Worm (Caenorhabditis elegans): ENCODE results near the gene svh-5.
A peak's percentile ranks its signal among the peaks of the same experiment; 100 is the strongest.

Gene svh-5

ce11 chrX:15373415-15374048, 4.1 kb downstream of the svh-5 start (continued):
- TF ChIP-seq C34B4.2 (tag; optimal IDR thresholded peaks at IDR 0.05): no peak
- TF ChIP-seq unc-86 (tag; optimal IDR thresholded peaks at IDR 0.05): peak; percentile 24

- TF ChIP-seq egl-13 (tag; optimal IDR thresholded peaks at IDR 0.05) (no peak), efl-1 (optimal IDR thresholded peaks at IDR 0.05) (no peak), efl-1 (GFP tag; optimal IDR thresholded peaks at IDR 0.05 in 1 of 2) (peak in 1 of 2 experiments; percentile 68)
Measured at ce11 chrX:15372772-15373171, 4.9 kb downstream of the svh-5 start.

- TF ChIP-seq xbp-1 (tag; optimal IDR thresholded peaks at IDR 0.05): no peak
- no peak for TF ChIP-seq ztf-4 (tag; optimal IDR thresholded peaks at IDR 0.05)
- no peak for TF ChIP-seq elt-3 (tag; optimal IDR thresholded peaks at IDR 0.05)
- peak in 1 of 2 experiments; percentile 6 for TF ChIP-seq lin-35 (GFP tag; optimal IDR thresholded peaks at IDR 0.05)
- TF ChIP-seq nhr-28 (tag; optimal IDR thresholded peaks at IDR 0.05): no peak
- peak; percentile 42 for TF ChIP-seq blmp-1 (tag; optimal IDR thresholded peaks at IDR 0.05)
- TF ChIP-seq sox-4 (tag; optimal IDR thresholded peaks at IDR 0.05): no peak
- TF ChIP-seq ceh-63 (GFP tag; optimal IDR thresholded peaks at IDR 0.05): no peak
Measured at ce11 chrX:15365767-15366177, 11.9 kb downstream of the svh-5 start, which contains the start of gene C33A11.2. Gene C33A11.2 (plus strand): TSS chrX:15365992.

- TF ChIP-seq nhr-76 (tag; optimal IDR thresholded peaks at IDR 0.05) (no peak), ces-1 (GFP tag; optimal IDR thresholded peaks at IDR 0.05) (no peak), lin-14 (GFP tag; optimal IDR thresholded peaks at IDR 0.05) (peak; percentile 96), egl-13 (tag; optimal IDR thresholded peaks at IDR 0.05) (no peak), Y116A8C.19 (tag; optimal IDR thresholded peaks at IDR 0.05; ENCODE audit: borderline replicate concordance) (no peak), unc-86 (tag; optimal IDR thresholded peaks at IDR 0.05) (peak; percentile 66), nhr-77 (tag; optimal IDR thresholded peaks at IDR 0.05) (peak; percentile 35), blmp-1 (tag; optimal IDR thresholded peaks at IDR 0.05) (peak; percentile 46), mab-9 (GFP tag; IDR thresholded peaks at IDR 0.05) (no peak), xbp-1 (tag; optimal IDR thresholded peaks at IDR 0.05) (peak; percentile 60), ztf-11 (tag; optimal IDR thresholded peaks at IDR 0.05) (peak in 1 of 2 experiments; percentile 27), snpc-4 (tag; optimal IDR thresholded peaks at IDR 0.05) (peak; percentile 59), nhr-20 (tag; optimal IDR thresholded peaks at IDR 0.05) (peak; percentile 85), aly-2 (tag; optimal IDR thresholded peaks at IDR 0.05) (no peak), ceh-82 (tag; optimal IDR thresholded peaks at IDR 0.05) (peak; percentile 29 to 53 (median 32)), hpl-2 (GFP tag; optimal IDR thresholded peaks at IDR 0.05) (no peak), hlh-17 (GFP tag; optimal IDR thresholded peaks at IDR 0.05; ENCODE audit: borderline replicate concordance) (no peak), lin-13 (GFP tag; optimal IDR thresholded peaks at IDR 0.05) (peak; percentile 74), unc-98 (GFP tag; IDR thresholded peaks at IDR 0.05) (no peak), ceh-88 (GFP tag; IDR thresholded peaks at IDR 0.05) (0 out of 2 replicates have a peak, but pooled peaks have one; percentile 22), jun-1 (tag; optimal IDR thresholded peaks at IDR 0.05) (peak; percentile 67), ama-1 (optimal IDR thresholded peaks at IDR 0.05) (no peak), lir-3 (tag; optimal IDR thresholded peaks at IDR 0.05; ENCODE audit: poor library complexity) (peak; percentile 76), tlp-1 (tag; optimal IDR thresholded peaks at IDR 0.05) (no peak), ztf-4 (tag; optimal IDR thresholded peaks at IDR 0.05) (peak; percentile 70), unc-62 (GFP tag; optimal IDR thresholded peaks at IDR 0.05) (no peak), unc-30 (tag; optimal IDR thresholded peaks at IDR 0.05) (no peak), efl-3 (GFP tag; optimal IDR thresholded peaks at IDR 0.05) (no peak), aha-1 (tag; optimal IDR thresholded peaks at IDR 0.05) (no peak), tbx-2 (tag; optimal IDR thresholded peaks at IDR 0.05) (peak; percentile 78), nhr-85 (tag) (peak; percentile 88), rnt-1 (tag; optimal IDR thresholded peaks at IDR 0.05) (peak; percentile 84), hlh-4 (tag; optimal IDR thresholded peaks at IDR 0.05) (no peak), nhr-71 (tag; optimal IDR thresholded peaks at IDR 0.05) (peak; percentile 92), isw-1 (GFP tag; IDR thresholded peaks at IDR 0.05) (peak; percentile 32), zag-1 (tag; optimal IDR thresholded peaks at IDR 0.05) (no peak), F16B12.6 (tag; optimal IDR thresholded peaks at IDR 0.05) (peak; percentile 74), sptf-1 (tag; optimal IDR thresholded peaks at IDR 0.05) (no peak), vab-15 (tag; optimal IDR thresholded peaks at IDR 0.05) (no peak)
Measured at ce11 chrX:15365235-15365634, 12.4 kb downstream of the svh-5 start.

Data from whole organism, L1 larva.